Fruit fly (Drosophila melanogaster): ENCODE results near the gene CG6761.
A peak's percentile ranks its signal among the peaks of the same experiment; 100 is the strongest.

The CG6761 gene

dm6 chr3L:9739629-9740028 lies 36.2 kb upstream of the CG6761 start (continued):
- TF ChIP-seq CG15514 (GFP tag; optimal IDR thresholded peaks at IDR 0.05) (peak; percentile 7), ATbp (GFP tag; optimal IDR thresholded peaks at IDR 0.05) (peak; percentile 23), CG2712 (tag; optimal IDR thresholded peaks at IDR 0.05) (peak; percentile 53), CG5180 (GFP tag; optimal IDR thresholded peaks at IDR 0.05) (no peak), CG33557 (GFP tag; optimal IDR thresholded peaks at IDR 0.05) (no peak), lmd (GFP tag; IDR thresholded peaks at IDR 0.05) (peak; percentile 14; the same call in 1 of the 2 replicates)

dm6 chr3L:9733563-9733962 lies 30.2 kb upstream of the CG6761 start, which contains the start of gene CG6749:
CG6749 (minus strand) TSS chr3L:9733807.
- no peak for TF ChIP-seq schlank (tag; optimal IDR thresholded peaks at IDR 0.05)
- peak; percentile 35 for TF ChIP-seq nom (GFP tag; optimal IDR thresholded peaks at IDR 0.05)
- TF ChIP-seq Dref (GFP tag; IDR thresholded peaks at IDR 0.05): peak; percentile 29; the same call in 1 of the 2 replicates
- TF ChIP-seq gce (GFP tag; IDR thresholded peaks at IDR 0.05): no peak
- TF ChIP-seq Dbx (GFP tag; IDR thresholded peaks at IDR 0.05): 0 out of 3 replicates have a peak, but pooled peaks have one; percentile 38
- TF ChIP-seq Bgb (GFP tag; IDR thresholded peaks at IDR 0.05; ENCODE audit: partially characterized antibody): 0 out of 2 replicates have a peak, but pooled peaks have one; percentile 17
- TF ChIP-seq CG4404 (GFP tag; IDR thresholded peaks at IDR 0.05): 0 out of 2 replicates have a peak, but pooled peaks have one; percentile 16
- 0 out of 4 replicates have a peak, but pooled peaks have one; percentile 20 for TF ChIP-seq chinmo (GFP tag; IDR thresholded peaks at IDR 0.05; ENCODE audit: partially characterized antibody)
- TF ChIP-seq Med (GFP tag): peak; percentile 7
- 0 out of 2 replicates have a peak, but pooled peaks have one; percentile 10 for TF ChIP-seq CG14014 (GFP tag; IDR thresholded peaks at IDR 0.05)
- TF ChIP-seq CG8478 (optimal IDR thresholded peaks at IDR 0.05): peak; percentile 14
- TF ChIP-seq CG3726 (GFP tag; IDR thresholded peaks at IDR 0.05): peak; percentile 51; the same call in 1 of the 3 replicates
- no peak for TF ChIP-seq croc (GFP tag; conservative IDR thresholded peaks at IDR 0.05)

dm6 chr3L:9729795-9730421 lies 26.5 kb upstream of the CG6761 start, which contains the start of gene ATPsynB:
ATPsynB (plus strand) TSS chr3L:9729999.
- no peak for TF ChIP-seq jing (GFP tag; optimal IDR thresholded peaks at IDR 0.05)
- TF ChIP-seq CG7987 (GFP tag; optimal IDR thresholded peaks at IDR 0.05): peak; percentile 42
- TF ChIP-seq CG4360 (GFP tag; IDR thresholded peaks at IDR 0.05): no peak
- peak; percentile 36; the same call in 1 of the 2 replicates for TF ChIP-seq CG13287 (GFP tag; IDR thresholded peaks at IDR 0.05; ENCODE audit: partially characterized antibody)
- no peak for TF ChIP-seq CG8924 (tag; optimal IDR thresholded peaks at IDR 0.05)
- no peak for TF ChIP-seq CG9876 (GFP tag; optimal IDR thresholded peaks at IDR 0.05)
- TF ChIP-seq CG1233 (GFP tag; optimal IDR thresholded peaks at IDR 0.05): no peak
- no peak for TF ChIP-seq ham (GFP tag; IDR thresholded peaks at IDR 0.05)
- TF ChIP-seq ken (GFP tag; IDR thresholded peaks at IDR 0.05): no peak
- peak; percentile 54 for TF ChIP-seq CG4424 (GFP tag; optimal IDR thresholded peaks at IDR 0.05)
- peak in 1 of 3 experiments; percentile 60 for TF ChIP-seq Stat92E (GFP tag; optimal IDR thresholded peaks at IDR 0.05)
- TF ChIP-seq sob (GFP tag; IDR thresholded peaks at IDR 0.05): peak; percentile 59; the same call in 1 of the 2 replicates
- TF ChIP-seq kay (GFP tag; optimal IDR thresholded peaks at IDR 0.05): no peak
- TF ChIP-seq Ravus (GFP tag; IDR thresholded peaks at IDR 0.05): no peak
- TF ChIP-seq CG10565 (GFP tag; optimal IDR thresholded peaks at IDR 0.05): no peak
- peak; percentile 44; the same call in 1 of the 2 replicates for TF ChIP-seq NFAT (GFP tag; IDR thresholded peaks at IDR 0.05)
- peak in 1 of 2 experiments; percentile 26 for TF ChIP-seq insv (GFP tag; optimal IDR thresholded peaks at IDR 0.05)
- TF ChIP-seq Ada2b (GFP tag; IDR thresholded peaks at IDR 0.05): no peak
- no peak for TF ChIP-seq da (GFP tag; optimal IDR thresholded peaks at IDR 0.05)
- peak; percentile 97 for TF ChIP-seq YL-1 (GFP tag; optimal IDR thresholded peaks at IDR 0.05)
- no peak for TF ChIP-seq tin (GFP tag; optimal IDR thresholded peaks at IDR 0.05)
- TF ChIP-seq CG4282 (GFP tag; optimal IDR thresholded peaks at IDR 0.05): no peak
- TF ChIP-seq CG12942 (GFP tag; optimal IDR thresholded peaks at IDR 0.05): peak; percentile 19
- TF ChIP-seq slp2 (GFP tag; optimal IDR thresholded peaks at IDR 0.05): no peak
- TF ChIP-seq CG15514 (GFP tag; optimal IDR thresholded peaks at IDR 0.05): peak; percentile 81
- TF ChIP-seq Lpt (GFP tag; optimal IDR thresholded peaks at IDR 0.05): no peak
- no peak for TF ChIP-seq kni (GFP tag; optimal IDR thresholded peaks at IDR 0.05)
- TF ChIP-seq CG43689 (GFP tag; IDR thresholded peaks at IDR 0.05): no peak
- TF ChIP-seq Kr (GFP tag; optimal IDR thresholded peaks at IDR 0.05): no peak
